Fruit fly (Drosophila melanogaster): ENCODE data around the gene cdi.

The cdi gene

DNA sequence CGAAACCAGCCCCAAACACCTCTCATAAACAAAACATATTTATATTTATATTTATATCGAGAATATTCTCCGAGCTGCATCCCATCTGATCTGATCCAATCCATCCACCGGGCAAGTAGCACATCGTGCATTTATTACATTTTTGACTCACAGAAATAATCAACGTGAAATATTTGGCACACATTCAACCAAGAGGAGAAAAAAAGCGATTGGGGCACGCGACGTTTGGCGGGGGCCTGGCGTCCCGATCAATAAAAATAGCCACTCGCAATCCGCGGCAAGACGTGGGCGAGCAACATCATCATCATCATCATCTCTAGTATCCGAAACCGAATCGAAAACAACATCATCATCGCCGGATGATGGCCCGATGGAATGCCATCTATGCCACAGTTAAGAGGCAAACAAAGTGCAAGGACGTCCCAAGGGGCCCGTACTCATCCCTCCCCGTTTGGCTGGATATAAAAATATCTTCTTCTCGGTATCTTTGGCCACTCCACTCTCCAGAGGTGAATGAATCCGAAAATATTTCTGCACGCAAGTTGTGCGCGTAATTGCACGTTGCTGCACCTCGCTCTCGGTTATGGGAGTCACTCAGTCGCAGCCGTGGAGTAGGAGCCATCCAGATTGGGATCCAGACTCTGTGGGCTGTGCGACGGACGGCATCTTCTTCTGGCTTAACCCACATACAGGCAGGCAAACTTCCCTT, 13.3 kb downstream of the cdi start:
- no peak for TF ChIP-seq usp (GFP tag; optimal IDR thresholded peaks at IDR 0.05)
- TF ChIP-seq EcR (GFP tag; optimal IDR thresholded peaks at IDR 0.05): peak in 1 of 2 experiments; percentile 59

DNA sequence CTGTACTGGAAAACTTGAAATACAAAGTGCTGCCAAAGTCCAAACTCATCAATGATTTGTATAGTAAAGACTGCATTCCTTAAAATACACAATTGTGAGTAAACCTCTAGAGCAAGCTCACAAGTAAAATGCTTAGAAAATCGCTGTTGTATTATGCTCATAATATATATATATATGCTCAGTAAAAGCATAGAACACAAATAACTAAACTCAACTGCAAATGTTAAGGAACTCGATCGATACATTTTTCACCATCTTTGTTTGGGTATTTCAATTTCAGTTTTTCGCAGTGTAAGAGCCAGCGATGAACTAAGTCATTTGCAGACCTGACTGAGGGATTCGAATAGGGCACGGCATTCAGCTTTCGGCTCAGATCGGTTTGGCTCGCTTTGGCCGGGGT, 14.9 kb downstream of the cdi start:
- no peak for TF ChIP-seq CG8478 (optimal IDR thresholded peaks at IDR 0.05)
- no peak for TF ChIP-seq Dll (optimal IDR thresholded peaks at IDR 0.05)
- TF ChIP-seq psq (optimal IDR thresholded peaks at IDR 0.05): no peak
- no peak for TF ChIP-seq usp (GFP tag; optimal IDR thresholded peaks at IDR 0.05)
- TF ChIP-seq pan (optimal IDR thresholded peaks at IDR 0.05): no peak
- no peak for TF ChIP-seq EcR (GFP tag; optimal IDR thresholded peaks at IDR 0.05)

DNA sequence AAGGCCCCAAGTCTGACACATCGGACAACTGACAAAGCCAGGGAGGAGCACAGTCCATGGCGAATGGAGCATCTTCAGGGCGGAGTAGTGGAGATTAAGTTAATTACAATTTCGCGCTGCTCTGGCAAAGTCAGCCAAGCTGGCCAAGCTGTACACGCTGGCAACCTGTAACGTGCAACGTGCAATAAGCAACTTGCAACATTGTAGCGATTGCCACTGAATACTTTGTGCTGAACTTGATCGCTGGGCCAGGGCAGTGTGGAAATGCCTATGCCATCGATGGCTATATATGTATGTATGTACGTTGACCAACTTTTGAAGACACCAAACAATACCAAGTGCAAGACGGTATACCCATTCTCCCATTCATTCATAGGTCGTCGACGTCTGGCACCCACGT, 16.2 kb downstream of the cdi start:
- TF ChIP-seq pan (optimal IDR thresholded peaks at IDR 0.05) (no peak), psq (optimal IDR thresholded peaks at IDR 0.05) (no peak), CG8478 (optimal IDR thresholded peaks at IDR 0.05) (no peak), usp (GFP tag; optimal IDR thresholded peaks at IDR 0.05) (no peak), Dll (optimal IDR thresholded peaks at IDR 0.05) (no peak), EcR (GFP tag; optimal IDR thresholded peaks at IDR 0.05) (no peak)

DNA sequence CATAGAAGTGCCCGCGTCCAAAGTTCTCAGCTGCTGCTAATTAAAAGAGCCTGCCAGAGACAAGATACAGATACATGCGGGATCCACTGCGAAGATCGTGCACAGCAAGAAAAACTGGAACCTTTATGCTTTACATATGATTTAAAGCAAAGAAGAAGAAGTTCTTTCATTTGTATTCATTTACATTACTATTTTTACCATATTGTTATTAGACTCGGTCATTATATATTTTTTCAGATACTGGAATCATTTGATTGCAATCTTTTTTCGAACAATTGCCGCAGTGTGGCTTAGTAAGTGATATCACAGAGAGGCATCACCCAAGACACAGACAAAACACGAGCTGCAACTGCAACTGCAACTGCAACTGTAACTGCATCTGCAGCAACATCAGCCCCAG, 18.9 kb downstream of the cdi start:
- TF ChIP-seq Dll (optimal IDR thresholded peaks at IDR 0.05): no peak
- TF ChIP-seq pan (optimal IDR thresholded peaks at IDR 0.05): no peak
- TF ChIP-seq usp (GFP tag; optimal IDR thresholded peaks at IDR 0.05): no peak
- no peak for TF ChIP-seq EcR (GFP tag; optimal IDR thresholded peaks at IDR 0.05)
- no peak for TF ChIP-seq psq (optimal IDR thresholded peaks at IDR 0.05)
- no peak for TF ChIP-seq CG8478 (optimal IDR thresholded peaks at IDR 0.05)

DNA sequence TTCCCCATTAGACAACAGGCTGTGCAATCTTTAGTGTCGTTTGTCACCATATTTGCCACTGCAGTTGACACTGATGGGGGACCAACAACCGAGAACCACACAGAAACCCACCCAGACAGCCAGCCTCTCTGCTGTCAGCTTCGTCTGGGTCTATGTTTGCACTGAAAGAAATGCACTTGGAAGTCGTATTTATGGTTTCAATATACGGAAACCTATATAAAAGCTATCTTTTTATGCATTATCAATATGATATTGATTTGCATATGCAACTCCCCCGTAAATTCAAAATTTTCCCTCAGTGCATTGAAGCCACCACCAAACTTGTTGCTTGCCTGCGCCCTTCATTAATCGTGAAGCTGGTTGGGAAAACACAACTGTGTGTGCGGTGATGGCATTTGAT, 19.9 kb downstream of the cdi start:
- TF ChIP-seq psq (optimal IDR thresholded peaks at IDR 0.05): no peak
- TF ChIP-seq usp (GFP tag; optimal IDR thresholded peaks at IDR 0.05): no peak
- no peak for TF ChIP-seq pan (optimal IDR thresholded peaks at IDR 0.05)
- no peak for TF ChIP-seq EcR (GFP tag; optimal IDR thresholded peaks at IDR 0.05)
- TF ChIP-seq CG8478 (optimal IDR thresholded peaks at IDR 0.05): no peak
- TF ChIP-seq Dll (optimal IDR thresholded peaks at IDR 0.05): no peak

DNA sequence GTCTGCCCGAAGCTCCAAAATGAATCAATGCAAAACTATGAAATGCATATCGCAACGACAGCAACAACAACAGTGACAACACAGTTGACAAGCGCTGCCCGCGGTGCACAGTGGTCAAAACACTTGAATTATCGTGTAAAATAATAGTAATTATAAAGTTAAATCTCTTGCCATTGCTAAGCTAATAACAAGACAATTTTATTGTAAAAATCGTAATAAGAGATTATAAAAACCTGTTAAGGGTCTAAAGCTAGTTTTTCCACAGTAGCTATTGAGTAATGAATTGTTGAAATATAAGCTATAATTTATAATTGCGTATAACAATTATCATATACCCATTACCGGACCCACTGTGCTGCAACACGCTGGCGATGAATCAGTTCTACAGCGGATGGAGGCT, 21.1 kb downstream of the cdi start:
- no peak for TF ChIP-seq pan (optimal IDR thresholded peaks at IDR 0.05)
- no peak for TF ChIP-seq psq (optimal IDR thresholded peaks at IDR 0.05)
- no peak for TF ChIP-seq usp (GFP tag; optimal IDR thresholded peaks at IDR 0.05)
- no peak for TF ChIP-seq CG8478 (optimal IDR thresholded peaks at IDR 0.05)
- no peak for TF ChIP-seq EcR (GFP tag; optimal IDR thresholded peaks at IDR 0.05)
- TF ChIP-seq Dll (optimal IDR thresholded peaks at IDR 0.05): no peak

DNA sequence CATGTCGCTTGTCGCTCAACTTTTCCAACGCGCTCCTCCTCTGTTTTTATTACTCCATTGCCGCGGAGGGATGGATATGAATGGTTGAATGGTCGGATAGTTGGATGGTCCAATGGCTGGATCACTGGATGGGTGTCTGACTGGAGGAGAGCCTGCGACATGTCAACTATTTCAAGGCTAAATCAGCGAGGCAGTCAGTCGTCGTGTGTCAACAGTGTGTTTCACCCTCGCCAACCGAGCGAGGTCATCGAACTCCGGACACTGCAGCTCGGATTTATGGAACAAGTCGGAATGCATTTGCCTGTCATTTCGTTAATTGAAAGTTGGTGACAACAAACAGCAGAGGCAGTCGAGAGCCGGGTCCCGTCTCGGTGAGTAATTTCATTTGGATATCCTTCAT, 22.1 kb downstream of the cdi start:
- TF ChIP-seq CG8478 (optimal IDR thresholded peaks at IDR 0.05) (no peak), EcR (GFP tag; optimal IDR thresholded peaks at IDR 0.05) (peak in 1 of 2 experiments; percentile 17)

DNA sequence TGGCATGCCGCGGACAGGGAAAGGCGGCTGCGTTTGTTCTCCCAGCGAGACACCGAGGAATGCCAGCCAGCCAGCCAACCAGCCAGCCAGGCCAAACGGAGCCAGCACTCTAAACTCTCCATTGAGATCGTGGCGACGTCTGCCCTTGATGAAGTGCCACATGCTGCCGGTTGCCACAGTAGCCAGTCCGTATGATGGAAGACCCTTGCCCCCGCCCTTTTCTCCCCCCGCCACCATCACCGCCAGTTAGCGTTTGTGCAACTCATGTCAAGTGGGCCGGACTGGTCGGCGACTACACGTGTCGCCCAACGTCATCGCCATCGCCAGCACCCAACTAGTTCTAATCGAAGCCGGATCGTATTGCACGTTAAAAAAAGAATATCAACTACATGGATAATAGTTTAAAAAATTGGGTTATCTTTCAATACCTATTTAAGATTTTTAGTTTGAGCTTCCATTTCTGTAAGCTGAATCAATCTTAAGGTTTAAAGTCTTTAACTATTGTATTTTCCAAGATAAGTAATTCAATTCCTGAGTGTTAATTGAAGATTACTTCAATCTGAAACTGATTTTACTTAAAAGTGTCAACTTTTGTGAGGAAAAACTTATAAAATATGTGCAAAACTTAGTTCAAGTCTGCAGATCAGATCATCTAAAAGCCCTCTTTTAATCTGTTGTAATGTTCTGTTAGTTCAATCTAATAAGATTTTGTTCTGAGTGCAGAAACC, 23.7 kb downstream of the cdi start:
- TF ChIP-seq CG8478 (optimal IDR thresholded peaks at IDR 0.05) (no peak), pan (optimal IDR thresholded peaks at IDR 0.05) (no peak), EcR (GFP tag; optimal IDR thresholded peaks at IDR 0.05) (no peak), usp (GFP tag; optimal IDR thresholded peaks at IDR 0.05) (no peak), psq (optimal IDR thresholded peaks at IDR 0.05) (no peak), Dll (optimal IDR thresholded peaks at IDR 0.05) (no peak)

DNA sequence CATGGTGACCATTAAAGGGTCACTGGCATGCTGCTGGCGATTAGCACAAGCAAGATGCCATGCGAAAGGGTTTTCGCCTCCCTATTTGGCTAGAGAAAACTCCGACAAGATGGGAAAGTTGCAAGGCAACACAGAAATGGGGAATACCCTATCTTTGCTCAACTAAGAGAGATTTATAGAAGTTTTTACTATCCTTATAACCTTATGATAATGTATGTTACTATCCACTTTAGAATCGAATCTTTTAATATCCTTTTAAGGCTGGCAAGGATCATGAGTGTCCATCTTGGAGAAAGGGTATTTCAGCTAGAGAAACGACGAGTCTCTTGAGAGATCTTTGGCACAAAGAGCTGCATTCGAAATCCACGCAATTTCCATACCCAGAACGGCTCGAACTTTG, 24.3 kb downstream of the cdi start:
- TF ChIP-seq CG8478 (optimal IDR thresholded peaks at IDR 0.05) (no peak), Dll (optimal IDR thresholded peaks at IDR 0.05) (no peak), pan (optimal IDR thresholded peaks at IDR 0.05) (no peak), usp (GFP tag; optimal IDR thresholded peaks at IDR 0.05) (no peak), psq (optimal IDR thresholded peaks at IDR 0.05) (no peak), EcR (GFP tag; optimal IDR thresholded peaks at IDR 0.05) (no peak)

DNA sequence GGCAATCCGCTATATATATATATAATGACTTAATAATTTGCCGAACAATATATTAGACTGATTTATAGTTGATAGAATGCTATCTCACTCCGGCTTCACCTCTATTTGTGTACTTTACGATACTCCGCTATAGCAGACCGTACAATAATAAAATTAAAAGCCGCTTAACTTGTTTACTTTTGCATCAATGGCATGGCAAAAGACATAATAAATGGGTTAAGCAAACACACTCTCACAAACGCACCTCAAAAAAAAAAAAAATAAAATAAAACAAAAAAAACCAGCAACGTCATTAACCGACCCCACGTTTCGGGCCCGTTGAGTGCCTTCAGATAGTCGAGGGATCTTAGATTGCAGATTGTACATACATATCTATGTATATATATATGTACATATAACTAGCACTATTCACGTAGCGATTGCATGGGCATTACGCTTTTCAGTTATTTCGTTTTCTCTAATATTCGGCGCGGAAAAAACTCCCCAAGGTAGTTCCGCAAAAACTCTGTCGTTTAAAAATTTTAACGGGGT, 26.1 kb downstream of the cdi start:
- TF ChIP-seq CG8478 (optimal IDR thresholded peaks at IDR 0.05): no peak
- TF ChIP-seq usp (GFP tag; optimal IDR thresholded peaks at IDR 0.05): no peak

DNA sequence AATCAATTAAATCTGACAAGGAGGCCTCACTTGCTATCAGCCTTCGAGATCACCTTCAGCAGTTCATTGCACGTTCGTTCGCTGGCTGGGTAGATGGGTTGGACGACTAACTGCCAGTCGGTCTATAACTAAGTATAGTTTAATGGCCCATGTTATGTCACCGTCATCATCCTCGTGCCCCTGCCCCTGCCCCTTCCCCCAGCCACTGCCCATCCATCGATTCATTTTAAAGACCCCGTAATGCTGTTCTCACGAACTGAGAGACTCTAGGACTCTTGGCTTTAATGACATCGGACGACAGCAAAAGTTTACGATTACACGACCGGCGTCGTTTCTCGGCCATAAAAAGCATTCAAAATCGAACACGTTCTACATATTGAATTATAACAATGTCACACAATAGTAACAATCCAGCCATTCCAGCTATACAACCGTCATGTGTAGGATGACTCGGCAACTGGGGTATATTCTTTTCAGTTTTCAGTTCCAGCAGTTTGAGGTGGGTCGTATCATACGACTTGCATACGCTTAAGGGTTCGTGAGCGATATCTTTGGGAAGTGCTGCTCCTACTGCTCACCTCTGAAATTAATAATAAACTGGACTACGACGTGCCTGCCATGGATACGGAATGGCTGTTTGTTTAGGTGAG, 27.0 kb downstream of the cdi start:
- TF ChIP-seq psq (optimal IDR thresholded peaks at IDR 0.05) (no peak), CG8478 (optimal IDR thresholded peaks at IDR 0.05) (no peak), EcR (GFP tag; optimal IDR thresholded peaks at IDR 0.05) (no peak), Dll (optimal IDR thresholded peaks at IDR 0.05) (no peak), usp (GFP tag; optimal IDR thresholded peaks at IDR 0.05) (no peak), pan (optimal IDR thresholded peaks at IDR 0.05) (no peak)

DNA sequence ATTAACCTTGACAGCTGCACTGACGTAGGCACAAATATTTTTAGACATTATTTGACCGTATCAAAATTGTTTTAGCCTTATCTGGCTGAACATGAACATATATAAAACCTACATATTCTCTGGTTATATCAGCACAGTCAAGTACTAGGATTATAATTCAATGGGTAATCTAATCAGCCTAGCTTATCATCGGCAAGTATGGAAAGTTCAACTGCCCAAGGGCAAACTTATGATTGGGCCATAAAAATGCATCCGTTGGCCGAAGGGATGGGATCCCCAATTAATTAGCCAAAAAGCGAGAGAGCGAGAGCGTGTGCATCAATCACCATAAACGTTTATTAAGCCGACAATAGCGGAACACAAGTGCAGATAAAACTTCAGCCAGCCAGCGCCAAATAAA, 28.6 kb downstream of the cdi start:
- TF ChIP-seq psq (optimal IDR thresholded peaks at IDR 0.05): no peak
- no peak for TF ChIP-seq pan (optimal IDR thresholded peaks at IDR 0.05)
- TF ChIP-seq Dll (optimal IDR thresholded peaks at IDR 0.05): no peak
- TF ChIP-seq usp (GFP tag; optimal IDR thresholded peaks at IDR 0.05): no peak

All from whole organism.